Worm (Caenorhabditis elegans) whole organism, L4 larva: ENCODE measurements around the gene F49F1.12.
A peak's percentile ranks its signal among the peaks of the same experiment; 100 is the strongest.

Experiments used
- F37D6.2 ChIP-seq: sonication (generic microtip); optimal IDR thresholded peaks from 2 replicates; lab custom pipeline; 2016; ENCODE audit warnings: mild to moderate bottlenecking, missing genetic modification characterization, missing compliant biosample characterization
- Y75B8A.6 ChIP-seq: fragments of 200-800 bp; sonication (Bioruptor generic); IDR thresholded peaks from 2 replicates; pipeline ENCODE4 v1.3.6; 2022; ENCODE audit warnings: missing genetic modification reagents, missing genetic modification characterization, missing compliant biosample characterization
- ZK337.2 ChIP-seq: fragments of 200-800 bp; sonication (Bioruptor generic); IDR thresholded peaks from 2 replicates; pipeline ENCODE4 v1.3.6; 2022; ENCODE audit warnings: missing genetic modification reagents, missing genetic modification characterization, missing compliant biosample characterization
- ZK546.5 ChIP-seq, 2 experiments: sonication (generic microtip); optimal IDR thresholded peaks; 2 replicates each; lab custom pipeline; 2017; ENCODE audit warnings: missing biosample characterization in 2 of 2, missing genetic modification characterization in 2 of 2
- aha-1 ChIP-seq: fragments of 150-350 bp; peaks from one replicate; lab custom pipeline; 2014; ENCODE audit warnings: missing biosample characterization, missing genetic modification characterization
- ama-1 ChIP-seq: fragments of 150-350 bp; optimal IDR thresholded peaks from 2 replicates; lab custom pipeline; 2014; ENCODE audit warnings: inconsistent platforms, mixed read lengths
- arid-1 ChIP-seq: fragments of 200-800 bp; sonication (Bioruptor generic); conservative IDR thresholded peaks from 2 replicates; pipeline ENCODE4 v1.3.6; 2022; ENCODE audit warnings: missing genetic modification reagents, missing genetic modification characterization, missing compliant biosample characterization
- ceh-20 ChIP-seq: fragments of 200-800 bp; sonication (Bioruptor generic); IDR thresholded peaks from 2 replicates; pipeline ENCODE4 v1.3.6; 2022; ENCODE audit warnings: missing genetic modification reagents, missing genetic modification characterization, missing compliant biosample characterization
- ceh-62 ChIP-seq: sonication (generic microtip); optimal IDR thresholded peaks from 2 replicates; lab custom pipeline; 2017; ENCODE audit warnings: missing biosample characterization, missing genetic modification characterization
- cey-2 ChIP-seq: sonication (generic microtip); optimal IDR thresholded peaks from 3 replicates; lab custom pipeline; 2017; ENCODE audit warnings: missing genetic modification characterization, mild to moderate bottlenecking, missing compliant biosample characterization, antibody characterized with exemption, borderline replicate concordance; ENCODE audit not compliant: insufficient read depth
- daf-12 ChIP-seq: fragments of 150-350 bp; optimal IDR thresholded peaks from 2 replicates; lab custom pipeline; 2014; ENCODE audit warnings: missing biosample characterization, missing genetic modification reagents, missing genetic modification characterization
- daf-16 ChIP-seq, 3 experiments: sonication (generic microtip); optimal IDR thresholded peaks; 2 replicates each; lab custom pipeline; 2016 to 2017; ENCODE audit warnings: missing genetic modification characterization in 3 of 3, missing genetic modification reagents in 3 of 3, mild to moderate bottlenecking in 2 of 3, missing compliant biosample characterization in 2 of 3, missing biosample characterization in 1 of 3, moderate library complexity in 1 of 3
- dmd-6 ChIP-seq: fragments of 200-800 bp; sonication (Bioruptor generic); IDR thresholded peaks from 2 replicates; pipeline ENCODE4 v1.3.6; 2022; ENCODE audit warnings: missing genetic modification reagents, missing genetic modification characterization, missing compliant biosample characterization
- dpl-1 ChIP-seq: fragments of 150-350 bp; optimal IDR thresholded peaks from 2 replicates; lab custom pipeline; 2014; ENCODE audit warnings: missing biosample characterization, missing genetic modification reagents, missing genetic modification characterization
- duxl-1 ChIP-seq: sonication (generic microtip); optimal IDR thresholded peaks from 2 replicates; lab custom pipeline; 2016; ENCODE audit warnings: mild to moderate bottlenecking, missing genetic modification characterization, moderate library complexity, missing compliant biosample characterization; ENCODE audit not compliant: poor library complexity
- egl-43 ChIP-seq: fragments of 200-800 bp; sonication (Bioruptor generic); IDR thresholded peaks from 2 replicates; pipeline ENCODE4 v1.3.6; 2022; ENCODE audit warnings: missing genetic modification reagents, missing genetic modification characterization, missing compliant biosample characterization
- gei-8 ChIP-seq: fragments of 200-800 bp; sonication (Bioruptor generic); optimal IDR thresholded peaks from 2 replicates; lab custom pipeline; 2018; ENCODE audit warnings: mild to moderate bottlenecking, missing genetic modification characterization, missing compliant biosample characterization
- hlh-11 ChIP-seq: fragments of 200-800 bp; sonication (Bioruptor generic); optimal IDR thresholded peaks from 2 replicates; lab custom pipeline; 2018; ENCODE audit warnings: mild to moderate bottlenecking, missing genetic modification characterization, missing compliant biosample characterization
- jun-1 ChIP-seq: fragments of 150-350 bp; optimal IDR thresholded peaks from 2 replicates; lab custom pipeline; 2014; ENCODE audit warnings: missing biosample characterization, missing genetic modification reagents, missing genetic modification characterization
- lim-7 ChIP-seq: fragments of 200-800 bp; sonication (Bioruptor generic); IDR thresholded peaks from 2 replicates; pipeline ENCODE4 v1.3.6; 2022; ENCODE audit warnings: missing genetic modification characterization, missing compliant biosample characterization
- lin-13 ChIP-seq: fragments of 150-350 bp; optimal IDR thresholded peaks from 2 replicates; lab custom pipeline; 2014; ENCODE audit warnings: missing biosample characterization, missing genetic modification reagents, missing genetic modification characterization
- lin-29 ChIP-seq: fragments of 200-800 bp; sonication (Bioruptor generic); IDR thresholded peaks from 2 replicates; pipeline ENCODE4 v1.3.6; 2022; ENCODE audit warnings: missing genetic modification reagents, missing genetic modification characterization, missing compliant biosample characterization
- lin-39 ChIP-seq: fragments of 150-350 bp; optimal IDR thresholded peaks from 2 replicates; lab custom pipeline; 2014; ENCODE audit warnings: missing biosample characterization, missing genetic modification reagents, missing genetic modification characterization
- lsy-2 ChIP-seq, 2 experiments: fragments of 150-350 bp in 1 of 2; sonication (generic microtip) in 1 of 2; optimal IDR thresholded peaks; 2 replicates each; lab custom pipeline; 2014 to 2017; ENCODE audit warnings: missing biosample characterization in 2 of 2, missing genetic modification characterization in 2 of 2
- madf-9 ChIP-seq: fragments of 200-800 bp; sonication (Bioruptor generic); conservative IDR thresholded peaks from 2 replicates; pipeline ENCODE4 v1.3.6; 2022; ENCODE audit warnings: missing genetic modification reagents, missing genetic modification characterization, missing compliant biosample characterization
- mdt-29 ChIP-seq: fragments of 200-800 bp; sonication (Bioruptor generic); IDR thresholded peaks from 2 replicates; pipeline ENCODE4 v1.3.6; 2022; ENCODE audit warnings: missing genetic modification reagents, missing genetic modification characterization, missing compliant biosample characterization
- mes-2 ChIP-seq: sonication (generic microtip); optimal IDR thresholded peaks from 2 replicates; lab custom pipeline; 2016; ENCODE audit warnings: missing genotype, mild to moderate bottlenecking, missing genetic modification characterization, missing compliant biosample characterization; ENCODE audit not compliant: poor library complexity, severe bottlenecking
- mxl-3 ChIP-seq: fragments of 200-800 bp; sonication (Bioruptor generic); optimal IDR thresholded peaks from 2 replicates; lab custom pipeline; 2018; ENCODE audit warnings: mild to moderate bottlenecking, missing genetic modification characterization, missing compliant biosample characterization
- nhr-102 ChIP-seq: sonication (generic microtip); optimal IDR thresholded peaks from 2 replicates; lab custom pipeline; 2016; ENCODE audit warnings: mild to moderate bottlenecking, missing genetic modification characterization, moderate library complexity, missing compliant biosample characterization
- nhr-28 ChIP-seq: fragments of 150-350 bp; optimal IDR thresholded peaks from 2 replicates; lab custom pipeline; 2014; ENCODE audit warnings: missing biosample characterization, missing genetic modification characterization
- nhr-42 ChIP-seq: fragments of 200-800 bp; sonication (Bioruptor generic); IDR thresholded peaks from 2 replicates; pipeline ENCODE4 v1.3.6; 2022; ENCODE audit warnings: missing genetic modification characterization, missing compliant biosample characterization
- nhr-76 ChIP-seq: fragments of 150-350 bp; optimal IDR thresholded peaks from 2 replicates; lab custom pipeline; 2014; ENCODE audit warnings: missing biosample characterization, missing genetic modification characterization
- pha-4 ChIP-seq, 2 experiments: fragments of 150-350 bp in 1 of 2; fragments of 200-800 bp in 1 of 2; sonication (Bioruptor generic) in 1 of 2; IDR thresholded peaks in 1 of 2; optimal IDR thresholded peaks in 1 of 2; 2 replicates each; pipeline versions ENCODE4 v1.3.6 to Lab custom; 2014 to 2022; ENCODE audit warnings: missing genetic modification characterization in 2 of 2, missing genetic modification reagents in 2 of 2, missing biosample characterization in 1 of 2, missing compliant biosample characterization in 1 of 2
- php-3 ChIP-seq: fragments of 200-800 bp; sonication (Bioruptor generic); IDR thresholded peaks from 2 replicates; pipeline ENCODE4 v1.3.6; 2022; ENCODE audit warnings: missing genetic modification reagents, missing genetic modification characterization, missing compliant biosample characterization
- pqm-1 ChIP-seq: sonication (generic microtip); optimal IDR thresholded peaks from 2 replicates; lab custom pipeline; 2017; ENCODE audit warnings: missing biosample characterization, missing genetic modification characterization
- saeg-2 ChIP-seq: fragments of 200-800 bp; sonication (Bioruptor generic); IDR thresholded peaks from 2 replicates; pipeline ENCODE4 v1.3.6; 2022; ENCODE audit warnings: missing genetic modification reagents, missing genetic modification characterization, missing compliant biosample characterization
- set-16 ChIP-seq: fragments of 200-800 bp; sonication (Bioruptor generic); IDR thresholded peaks from 2 replicates; pipeline ENCODE4 v1.3.6; 2022; ENCODE audit warnings: missing genetic modification reagents, missing genetic modification characterization, missing compliant biosample characterization
- snpc-1.2 ChIP-seq: fragments of 200-800 bp; sonication (Bioruptor generic); IDR thresholded peaks from 2 replicates; pipeline ENCODE4 v1.3.6; 2022; ENCODE audit warnings: missing genetic modification reagents, missing genetic modification characterization, missing compliant biosample characterization
- spr-3 ChIP-seq: fragments of 200-800 bp; sonication (Bioruptor generic); optimal IDR thresholded peaks from 2 replicates; lab custom pipeline; 2018; ENCODE audit warnings: mild to moderate bottlenecking, missing genetic modification characterization, missing compliant biosample characterization
- tra-1 ChIP-seq: fragments of 200-800 bp; sonication (Bioruptor generic); IDR thresholded peaks from 2 replicates; pipeline ENCODE4 v1.3.6; 2022; ENCODE audit warnings: missing genetic modification reagents, missing genetic modification characterization, missing compliant biosample characterization
- unc-62 ChIP-seq, 3 experiments: fragments of 150-350 bp in 1 of 3; sonication (generic microtip); optimal IDR thresholded peaks in 2 of 3; peaks in 1 of 3; 1 replicate in 1 of 3; 2 replicates in 2 of 3; lab custom pipeline; 2014 to 2017; ENCODE audit warnings: missing biosample characterization in 3 of 3, missing genetic modification characterization in 3 of 3, missing genetic modification reagents in 3 of 3, missing genotype in 1 of 3
- vab-7 ChIP-seq: fragments of 200-800 bp; sonication (Bioruptor generic); IDR thresholded peaks from 2 replicates; pipeline ENCODE4 v1.3.6; 2022; ENCODE audit warnings: missing genetic modification reagents, missing genetic modification characterization, missing compliant biosample characterization
- zag-1 ChIP-seq: fragments of 150-350 bp; optimal IDR thresholded peaks from 2 replicates; lab custom pipeline; 2014; ENCODE audit warnings: missing biosample characterization, missing genetic modification characterization
- zip-11 ChIP-seq: fragments of 200-800 bp; sonication (Bioruptor generic); IDR thresholded peaks from 2 replicates; pipeline ENCODE4 v1.3.6; 2022; ENCODE audit warnings: missing genetic modification characterization, missing compliant biosample characterization

The F49F1.12 gene

ce11 chrIV:4096940-4097339 is 45.9 kb downstream of the F49F1.12 start:
- no peak for TF ChIP-seq lim-7 (GFP tag; lab: Robert Waterston, UW)
- TF ChIP-seq mes-2 (tag; lab: Kevin White, UChicago), result no peak
- peak; percentile 61 for TF ChIP-seq aha-1 (tag; lab: Kevin White, UChicago)
- TF ChIP-seq lin-39 (tag; lab: Kevin White, UChicago), result no peak
- no peak for TF ChIP-seq dpl-1
- TF ChIP-seq madf-9 (GFP tag; lab: Robert Waterston, UW), result peak; percentile 26; the same call in 1 of the 2 replicates

- TF ChIP-seq mes-2 (tag; lab: Kevin White, UChicago) (peak; percentile 1), lin-29 (GFP tag; lab: Robert Waterston, UW) (no peak), ceh-20 (GFP tag; lab: Robert Waterston, UW) (0 out of 2 replicates have a peak, but pooled peaks have one; percentile 20), hlh-11 (tag; lab: Kevin White, UChicago) (peak; percentile 16), ama-1 (lab: Kevin White, UChicago) (no peak), lsy-2 (tag; optimal IDR thresholded peaks at IDR 0.05; lab: Kevin White, UChicago) (peak in 1 of 2 experiments; percentile 12), aha-1 (tag; lab: Kevin White, UChicago) (peak; percentile 86), daf-16 (GFP tag; optimal IDR thresholded peaks at IDR 0.05; lab: Kevin White, UChicago) (peak in 1 of 2 experiments; percentile 69), daf-16 (tag; optimal IDR thresholded peaks at IDR 0.05; lab: Kevin White, UChicago) (no peak)
These were observed 48.5 kb downstream of the F49F1.12 start for ce11 chrIV:4094364-4094763.

ce11 chrIV:4093087-4093486 is 49.8 kb downstream of the F49F1.12 start:
- TF ChIP-seq mxl-3 (GFP tag; lab: Kevin White, UChicago) (no peak), daf-12 (tag; lab: Kevin White, UChicago) (no peak), tra-1 (GFP tag; lab: Robert Waterston, UW) (peak; percentile 62; the same call in 1 of the 2 replicates), ZK546.5 (tag; optimal IDR thresholded peaks at IDR 0.05; lab: Kevin White, UChicago) (no peak), pha-4 (GFP tag; IDR thresholded peaks at IDR 0.05; lab: Robert Waterston, UW) (peak; percentile 72), pha-4 (tag; optimal IDR thresholded peaks at IDR 0.05; lab: Kevin White, UChicago) (no peak), pqm-1 (tag; lab: Kevin White, UChicago) (no peak), lin-13 (GFP tag; lab: Kevin White, UChicago) (no peak), cey-2 (no peak), php-3 (no peak), gei-8 (GFP tag; lab: Kevin White, UChicago) (no peak), madf-9 (GFP tag; lab: Robert Waterston, UW) (0 out of 2 replicates have a peak, but pooled peaks have one; percentile 14), nhr-102 (tag; lab: Kevin White, UChicago) (peak; percentile 33), Y75B8A.6 (GFP tag; lab: Robert Waterston, UW) (no peak), zag-1 (tag; lab: Kevin White, UChicago) (no peak), duxl-1 (tag; lab: Kevin White, UChicago) (peak; percentile 57), dpl-1 (peak; percentile 52), dmd-6 (GFP tag; lab: Robert Waterston, UW) (peak; percentile 75), zip-11 (no peak), snpc-1.2 (GFP tag; lab: Robert Waterston, UW) (no peak), arid-1 (GFP tag; lab: Robert Waterston, UW) (no peak; the same call in 1 of the 2 replicates), F37D6.2 (tag; lab: Kevin White, UChicago) (peak; percentile 53), spr-3 (GFP tag; lab: Kevin White, UChicago) (no peak), egl-43 (GFP tag; lab: Robert Waterston, UW) (peak; percentile 46; the same call in 1 of the 2 replicates), nhr-76 (tag; lab: Kevin White, UChicago) (no peak), jun-1 (tag; lab: Kevin White, UChicago) (no peak), ZK337.2 (GFP tag; lab: Robert Waterston, UW) (no peak), daf-16 (GFP tag; optimal IDR thresholded peaks at IDR 0.05; lab: Kevin White, UChicago) (peak in 1 of 2 experiments; percentile 28), daf-16 (tag; optimal IDR thresholded peaks at IDR 0.05; lab: Kevin White, UChicago) (peak; percentile 54), ceh-62 (tag; lab: Kevin White, UChicago) (no peak), saeg-2 (GFP tag; lab: Robert Waterston, UW) (no peak), nhr-42 (GFP tag; lab: Robert Waterston, UW) (no peak), set-16 (GFP tag; lab: Robert Waterston, UW) (peak; percentile 63; the same call in 1 of the 2 replicates), mdt-29 (GFP tag; lab: Robert Waterston, UW) (no peak), unc-62 (GFP tag; optimal IDR thresholded peaks at IDR 0.05 in 1 of 2; lab: Kevin White, UChicago) (no peak), unc-62 (tag; optimal IDR thresholded peaks at IDR 0.05; lab: Kevin White, UChicago) (no peak), vab-7 (GFP tag; lab: Robert Waterston, UW) (no peak), nhr-28 (tag; lab: Kevin White, UChicago) (peak; percentile 56)
